Fruit fly (Drosophila melanogaster): ENCODE data around the gene CG12105.

Gene CG12105

dm6 chr3L:1579169-1579853 is 36.3 kb downstream of the CG12105 start (continued):
- TF ChIP-seq CG15011 (GFP tag; optimal IDR thresholded peaks at IDR 0.05) (peak; percentile 71), sug (tag; optimal IDR thresholded peaks at IDR 0.05) (peak; percentile 58), Tbp (GFP tag; optimal IDR thresholded peaks at IDR 0.05) (no peak), CG10431 (GFP tag; optimal IDR thresholded peaks at IDR 0.05) (peak; percentile 89), lmd (GFP tag; IDR thresholded peaks at IDR 0.05) (peak; percentile 53; the same call in 1 of the 2 replicates), klu (GFP tag; IDR thresholded peaks at IDR 0.05) (peak; percentile 13; the same call in 1 of the 2 replicates), grn (GFP tag; optimal IDR thresholded peaks at IDR 0.05) (peak; percentile 34), CG8765 (GFP tag; IDR thresholded peaks at IDR 0.05) (no peak), CG14441 (GFP tag; IDR thresholded peaks at IDR 0.05) (no peak; the same call in 1 of the 2 replicates), Antp (GFP tag; optimal IDR thresholded peaks at IDR 0.05) (peak; percentile 68), CG11085 (GFP tag; IDR thresholded peaks at IDR 0.05) (no peak), CG3407 (GFP tag; optimal IDR thresholded peaks at IDR 0.05) (peak; percentile 86), CG31365 (tag; optimal IDR thresholded peaks at IDR 0.05) (peak; percentile 62), pzg (GFP tag; optimal IDR thresholded peaks at IDR 0.05) (no peak), Dbx (GFP tag; IDR thresholded peaks at IDR 0.05) (no peak), HLH54F (GFP tag; optimal IDR thresholded peaks at IDR 0.05) (peak; percentile 2), scrt (GFP tag; optimal IDR thresholded peaks at IDR 0.05) (peak; percentile 44), lbe (GFP tag; optimal IDR thresholded peaks at IDR 0.05) (no peak), PHDP (tag; optimal IDR thresholded peaks at IDR 0.05) (peak; percentile 64), otp (GFP tag; IDR thresholded peaks at IDR 0.05) (peak; percentile 75; the same call in 2 of the 3 replicates), Nf-YA (GFP tag; IDR thresholded peaks at IDR 0.05) (peak; percentile 57; the same call in 1 of the 2 replicates), Awh (GFP tag; IDR thresholded peaks at IDR 0.05) (peak; percentile 63; the same call in 1 of the 2 replicates), CG10565 (GFP tag; optimal IDR thresholded peaks at IDR 0.05) (no peak), D19B (GFP tag; optimal IDR thresholded peaks at IDR 0.05) (peak; percentile 8), sisA (GFP tag; IDR thresholded peaks at IDR 0.05) (peak; percentile 64), CG13894 (tag; optimal IDR thresholded peaks at IDR 0.05) (no peak), CG11093 (GFP tag; IDR thresholded peaks at IDR 0.05) (no peak; the same call in 2 of the 3 replicates), CG2116 (GFP tag; optimal IDR thresholded peaks at IDR 0.05) (peak; percentile 58), CG10209 (GFP tag; optimal IDR thresholded peaks at IDR 0.05) (peak; percentile 81), TFAM (GFP tag; optimal IDR thresholded peaks at IDR 0.05) (peak; percentile 58), Fer1 (GFP tag; optimal IDR thresholded peaks at IDR 0.05) (peak; percentile 78), CG6813 (GFP tag; optimal IDR thresholded peaks at IDR 0.05) (peak; percentile 93), CG17359 (tag; optimal IDR thresholded peaks at IDR 0.05) (peak; percentile 78), CG15479 (GFP tag; optimal IDR thresholded peaks at IDR 0.05) (peak; percentile 80), Taf1 (GFP tag; IDR thresholded peaks at IDR 0.05) (peak; percentile 16; the same call in 1 of the 2 replicates), Side (GFP tag; optimal IDR thresholded peaks at IDR 0.05) (peak; percentile 67), usp (GFP tag; optimal IDR thresholded peaks at IDR 0.05) (no peak), hth (optimal IDR thresholded peaks at IDR 0.05) (no peak), chif (GFP tag; optimal IDR thresholded peaks at IDR 0.05) (peak in 1 of 2 experiments; percentile 58), crc (GFP tag; optimal IDR thresholded peaks at IDR 0.05) (peak; percentile 64), pnt (GFP tag; optimal IDR thresholded peaks at IDR 0.05) (peak; percentile 61), CG8290 (GFP tag; optimal IDR thresholded peaks at IDR 0.05) (peak; percentile 88), CG8290 (tag; optimal IDR thresholded peaks at IDR 0.05) (peak; percentile 60 to 91), CG17912 (GFP tag; optimal IDR thresholded peaks at IDR 0.05) (peak; percentile 64), E2f1 (GFP tag; IDR thresholded peaks at IDR 0.05) (0 out of 2 replicates have a peak, but pooled peaks have one; percentile 48), CG10462 (GFP tag; optimal IDR thresholded peaks at IDR 0.05) (peak; percentile 55), pita (GFP tag; optimal IDR thresholded peaks at IDR 0.05) (no peak), CG4730 (GFP tag; IDR thresholded peaks at IDR 0.05) (peak; percentile 49; the same call in 1 of the 2 replicates), Adf1 (GFP tag; IDR thresholded peaks at IDR 0.05) (no peak; the same call in 1 of the 2 replicates), hkb (optimal IDR thresholded peaks at IDR 0.05) (no peak), hkb (GFP tag; IDR thresholded peaks at IDR 0.05) (peak; percentile 65)
